Worm (Caenorhabditis elegans) whole organism, late embryonic: ENCODE results near the gene rbbp-5.

Experiments used
- Y22D7AL.16 ChIP-seq: sonication (generic microtip); optimal IDR thresholded peaks from 2 replicates; lab custom pipeline; 2016; ENCODE audit warnings: missing genetic modification characterization, missing compliant biosample characterization
- ama-1 ChIP-seq: fragments of 150-350 bp; optimal IDR thresholded peaks from 2 replicates; lab custom pipeline; 2014
- ceh-14 ChIP-seq: sonication (generic microtip); optimal IDR thresholded peaks from 2 replicates; lab custom pipeline; 2016; ENCODE audit warnings: missing genotype, missing genetic modification characterization, missing compliant biosample characterization
- ceh-24 ChIP-seq: sonication (generic microtip); optimal IDR thresholded peaks from 2 replicates; lab custom pipeline; 2016; ENCODE audit warnings: mild to moderate bottlenecking, missing genetic modification characterization, missing compliant biosample characterization
- ets-4 ChIP-seq: sonication (generic microtip); optimal IDR thresholded peaks from 2 replicates; lab custom pipeline; 2016; ENCODE audit warnings: missing genetic modification characterization, missing compliant biosample characterization
- syd-9 ChIP-seq: sonication (generic microtip); optimal IDR thresholded peaks from 2 replicates; lab custom pipeline; 2016; ENCODE audit warnings: mild to moderate bottlenecking, missing genetic modification characterization, moderate library complexity, missing compliant biosample characterization

ce11 chrII:6050120-6050519, 47.5 kb upstream of the rbbp-5 start, which contains the start of gene gldc-1:
- TF ChIP-seq ceh-14 (tag; lab: Kevin White, UChicago) (no peak), ets-4 (tag; lab: Kevin White, UChicago) (no peak), syd-9 (tag; lab: Kevin White, UChicago) (no peak), Y22D7AL.16 (tag; lab: Kevin White, UChicago) (no peak), ama-1 (lab: Kevin White, UChicago) (no peak), ceh-24 (no peak)
